3 fruit fly cellular contexts compared by ENCODE assay signal in the genomic region with DNA sequence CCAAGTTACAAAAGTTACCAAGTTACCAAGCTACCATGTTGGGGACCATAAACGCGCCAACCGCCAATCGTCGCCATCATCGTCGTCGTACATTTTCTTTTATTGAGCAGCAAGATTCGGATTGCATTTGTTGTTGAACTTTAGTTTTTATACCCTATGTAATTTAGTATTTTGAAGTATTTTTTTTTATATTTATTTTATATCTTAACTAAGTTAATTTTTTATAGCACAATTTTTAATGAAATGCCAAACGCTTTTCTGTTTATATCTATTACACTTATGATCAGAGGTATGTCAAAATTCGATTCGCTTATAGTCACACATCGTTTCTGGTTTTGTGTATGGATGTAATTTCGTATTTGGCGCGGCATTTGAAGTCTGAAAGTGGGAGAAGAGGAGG.
TF ChIP-seq lines count a peak whose summit lies in the region.

No protein-coding gene starts in this region.

- TF ChIP-seq CTCF in whole organism, embryonic (GFP tag; optimal IDR thresholded peaks at IDR 0.05; lab: Kevin White, UChicago) = no peak

TF ChIP-seq in whole organism, embryonic, 481 proteins besides CTCF, POLR2A, EP300 and RAD21 (continues in another document):
- peak; percentile 36 for TF ChIP-seq CG11504 (tag; optimal IDR thresholded peaks at IDR 0.05; lab: Kevin White, UChicago)
- no peak for TF ChIP-seq CG6683 (GFP tag; optimal IDR thresholded peaks at IDR 0.05; lab: Kevin White, UChicago)
- TF ChIP-seq Ptx1 (GFP tag; IDR thresholded peaks at IDR 0.05; lab: Robert Waterston, UW) = no peak
- TF ChIP-seq pzg (GFP tag; optimal IDR thresholded peaks at IDR 0.05; lab: Kevin White, UChicago) = no peak
- no peak for TF ChIP-seq Awh (GFP tag; IDR thresholded peaks at IDR 0.05; lab: Robert Waterston, UW)
- TF ChIP-seq fu2 (GFP tag; optimal IDR thresholded peaks at IDR 0.05; lab: Kevin White, UChicago) = no peak
- TF ChIP-seq prd (optimal IDR thresholded peaks at IDR 0.05; lab: Kevin White, UChicago) = no peak
- 0 out of 3 replicates have a peak, but pooled peaks have one; percentile 15 for TF ChIP-seq prd (GFP tag; IDR thresholded peaks at IDR 0.05; lab: Robert Waterston, UW)
- no peak for TF ChIP-seq Pdp1 (GFP tag; optimal IDR thresholded peaks at IDR 0.05; lab: Kevin White, UChicago)
- no peak for TF ChIP-seq abd-A (tag; optimal IDR thresholded peaks at IDR 0.05; lab: Kevin White, UChicago)
- 0 out of 3 replicates have a peak, but pooled peaks have one; percentile 24 for TF ChIP-seq ci (GFP tag; IDR thresholded peaks at IDR 0.05; lab: Robert Waterston, UW)
- no peak for TF ChIP-seq CG14710 (tag; optimal IDR thresholded peaks at IDR 0.05; lab: Kevin White, UChicago)
- TF ChIP-seq schlank (tag; optimal IDR thresholded peaks at IDR 0.05; lab: Kevin White, UChicago) = no peak
- TF ChIP-seq MESR4 (GFP tag; optimal IDR thresholded peaks at IDR 0.05; lab: Kevin White, UChicago) = no peak
- TF ChIP-seq lmd (GFP tag; IDR thresholded peaks at IDR 0.05; lab: Robert Waterston, UW) = no peak
- TF ChIP-seq Lhr (GFP tag; optimal IDR thresholded peaks at IDR 0.05; lab: Kevin White, UChicago) = no peak
- TF ChIP-seq CG4328 (GFP tag; optimal IDR thresholded peaks at IDR 0.05; lab: Kevin White, UChicago) = no peak
- no peak for TF ChIP-seq CG31224 (GFP tag; IDR thresholded peaks at IDR 0.05; lab: Robert Waterston, UW)
- no peak for TF ChIP-seq eve (GFP tag; optimal IDR thresholded peaks at IDR 0.05; lab: Kevin White, UChicago)
- no peak for TF ChIP-seq dmrt11E (tag; optimal IDR thresholded peaks at IDR 0.05; lab: Kevin White, UChicago)
- no peak for TF ChIP-seq repo (GFP tag; optimal IDR thresholded peaks at IDR 0.05; lab: Kevin White, UChicago)
- no peak for TF ChIP-seq CG14667 (GFP tag; IDR thresholded peaks at IDR 0.05; lab: Robert Waterston, UW)
- TF ChIP-seq slou (GFP tag; optimal IDR thresholded peaks at IDR 0.05; lab: Kevin White, UChicago) = no peak
- TF ChIP-seq gem (tag; optimal IDR thresholded peaks at IDR 0.05; lab: Kevin White, UChicago) = peak; percentile 35
- peak; percentile 18 for TF ChIP-seq nmo (GFP tag; optimal IDR thresholded peaks at IDR 0.05; lab: Kevin White, UChicago)
- no peak for TF ChIP-seq Xbp1 (GFP tag; optimal IDR thresholded peaks at IDR 0.05; lab: Kevin White, UChicago)
- TF ChIP-seq Poxn (GFP tag; IDR thresholded peaks at IDR 0.05; lab: Robert Waterston, UW) = no peak
- TF ChIP-seq Deaf1 (tag; optimal IDR thresholded peaks at IDR 0.05; lab: Kevin White, UChicago) = no peak
- TF ChIP-seq grn (GFP tag; optimal IDR thresholded peaks at IDR 0.05; lab: Kevin White, UChicago) = no peak
- no peak for TF ChIP-seq jumu (GFP tag; optimal IDR thresholded peaks at IDR 0.05; lab: Kevin White, UChicago)

TF ChIP-seq in whole organism, prepupa, 60 proteins besides CTCF, POLR2A, EP300 and RAD21:
- no peak for TF ChIP-seq CG3919 (GFP tag; optimal IDR thresholded peaks at IDR 0.05; lab: Kevin White, UChicago)
- TF ChIP-seq CG7368 (GFP tag; optimal IDR thresholded peaks at IDR 0.05; lab: Kevin White, UChicago) = no peak
- TF ChIP-seq CG32006 (GFP tag; optimal IDR thresholded peaks at IDR 0.05; lab: Kevin White, UChicago) = peak; percentile 56
- no peak for TF ChIP-seq CG1621 (tag; optimal IDR thresholded peaks at IDR 0.05; lab: Kevin White, UChicago)
- no peak for TF ChIP-seq CG8319 (GFP tag; optimal IDR thresholded peaks at IDR 0.05; lab: Kevin White, UChicago)
- TF ChIP-seq CG3032 (tag; optimal IDR thresholded peaks at IDR 0.05; lab: Kevin White, UChicago) = no peak
- TF ChIP-seq CG4318 (GFP tag; optimal IDR thresholded peaks at IDR 0.05; lab: Kevin White, UChicago) = peak; percentile 7
- TF ChIP-seq Eip78C (GFP tag; lab: Kevin White, UChicago) = peak; percentile 57
- no peak for TF ChIP-seq CG6792 (GFP tag; optimal IDR thresholded peaks at IDR 0.05; lab: Kevin White, UChicago)
- TF ChIP-seq CG6163 (GFP tag; IDR thresholded peaks at IDR 0.05; lab: Robert Waterston, UW) = peak; percentile 45; the same call in 1 of the 3 replicates
- no peak for TF ChIP-seq CG16779 (tag; optimal IDR thresholded peaks at IDR 0.05; lab: Kevin White, UChicago)
- TF ChIP-seq CG11902 (GFP tag; optimal IDR thresholded peaks at IDR 0.05; lab: Kevin White, UChicago) = no peak
- TF ChIP-seq CG8119 (GFP tag; IDR thresholded peaks at IDR 0.05; lab: Robert Waterston, UW) = peak; percentile 67
- TF ChIP-seq cyc (GFP tag; optimal IDR thresholded peaks at IDR 0.05; lab: Kevin White, UChicago) = no peak
- peak; percentile 48; the same call in 1 of the 3 replicates for TF ChIP-seq eg (GFP tag; IDR thresholded peaks at IDR 0.05; lab: Robert Waterston, UW)
- no peak for TF ChIP-seq spab (GFP tag; optimal IDR thresholded peaks at IDR 0.05; lab: Kevin White, UChicago)
- TF ChIP-seq Eip93F (GFP tag; optimal IDR thresholded peaks at IDR 0.05; lab: Kevin White, UChicago) = no peak
- peak; percentile 16 for TF ChIP-seq Hr4 (GFP tag; optimal IDR thresholded peaks at IDR 0.05; lab: Kevin White, UChicago)
- no peak for TF ChIP-seq acj6 (GFP tag; optimal IDR thresholded peaks at IDR 0.05; lab: Kevin White, UChicago)
- no peak for TF ChIP-seq Gug (GFP tag; IDR thresholded peaks at IDR 0.05; lab: Robert Waterston, UW)
- peak; percentile 74 for TF ChIP-seq CG15336 (GFP tag; IDR thresholded peaks at IDR 0.05; lab: Robert Waterston, UW)
- no peak for TF ChIP-seq vri (GFP tag; optimal IDR thresholded peaks at IDR 0.05; lab: Kevin White, UChicago)

TF ChIP-seq in whole organism, pupa, 21 proteins besides CTCF, POLR2A, EP300 and RAD21:
- TF ChIP-seq CG10348 (GFP tag; IDR thresholded peaks at IDR 0.05; lab: Robert Waterston, UW) (no peak), gl (tag; optimal IDR thresholded peaks at IDR 0.05; lab: Kevin White, UChicago) (no peak), EcR (GFP tag; optimal IDR thresholded peaks at IDR 0.05; lab: Kevin White, UChicago) (no peak), CG32121 (GFP tag; IDR thresholded peaks at IDR 0.05; lab: Robert Waterston, UW) (no peak), Pif1A (GFP tag; optimal IDR thresholded peaks at IDR 0.05; lab: Kevin White, UChicago) (no peak), CG8159 (tag; optimal IDR thresholded peaks at IDR 0.05; lab: Kevin White, UChicago) (no peak), CG15710 (tag; optimal IDR thresholded peaks at IDR 0.05; lab: Kevin White, UChicago) (no peak), CG9948 (tag; optimal IDR thresholded peaks at IDR 0.05; lab: Kevin White, UChicago) (no peak), fd96Ca (GFP tag; IDR thresholded peaks at IDR 0.05; lab: Robert Waterston, UW) (no peak), Snoo (tag; optimal IDR thresholded peaks at IDR 0.05; lab: Kevin White, UChicago) (no peak), CG17806 (tag; optimal IDR thresholded peaks at IDR 0.05; lab: Kevin White, UChicago) (no peak), CG4496 (GFP tag; IDR thresholded peaks at IDR 0.05; lab: Robert Waterston, UW) (no peak), Ets98B (GFP tag; IDR thresholded peaks at IDR 0.05; lab: Robert Waterston, UW) (0 out of 2 replicates have a peak, but pooled peaks have one; percentile 31), rn (GFP tag; IDR thresholded peaks at IDR 0.05; lab: Robert Waterston, UW) (no peak), CG12605 (GFP tag; IDR thresholded peaks at IDR 0.05; lab: Robert Waterston, UW) (no peak), Pif1B (GFP tag; optimal IDR thresholded peaks at IDR 0.05; lab: Kevin White, UChicago) (no peak), D1 (tag; optimal IDR thresholded peaks at IDR 0.05; lab: Kevin White, UChicago) (no peak), CG14655 (GFP tag; optimal IDR thresholded peaks at IDR 0.05; lab: Kevin White, UChicago) (peak; percentile 23), CG34367 (tag; optimal IDR thresholded peaks at IDR 0.05; lab: Kevin White, UChicago) (no peak), CG8301 (tag; optimal IDR thresholded peaks at IDR 0.05; lab: Kevin White, UChicago) (peak; percentile 35), CG13204 (GFP tag; optimal IDR thresholded peaks at IDR 0.05; lab: Kevin White, UChicago) (no peak)

Comparison
In these comparisons a context has a peak if more than half of its experiments do, and no peak if none do; other contexts are left out.
1. Of the 7 proteins assayed by ChIP-seq in both whole organism, embryonic and whole organism, prepupa: peak only in whole organism, embryonic: Sox102F; only in whole organism, prepupa: none; in both: none; in neither: 6.